Worm (Caenorhabditis elegans): Measurements from ENCODE around the gene K08C7.6.

Gene K08C7.6

ce11 chrIV:10638977-10639376, 46.7 kb downstream of the K08C7.6 start, which contains the start of gene F56C4.2:
Gene F56C4.2 (plus strand): TSS chrIV:10639277.
- no peak for TF ChIP-seq unc-62 (GFP tag; optimal IDR thresholded peaks at IDR 0.05)
- no peak for TF ChIP-seq skn-1 (tag; optimal IDR thresholded peaks at IDR 0.05)
- no peak for TF ChIP-seq fkh-2 (tag; optimal IDR thresholded peaks at IDR 0.05)
- no peak for TF ChIP-seq daf-12 (tag; optimal IDR thresholded peaks at IDR 0.05)
- TF ChIP-seq nfya-1 (tag; optimal IDR thresholded peaks at IDR 0.05; ENCODE audit: insufficient read depth), result no peak
- no peak for TF ChIP-seq hmg-11 (tag; optimal IDR thresholded peaks at IDR 0.05)
- TF ChIP-seq ztf-4 (tag; optimal IDR thresholded peaks at IDR 0.05), result no peak
- no peak for TF ChIP-seq elt-2 (tag; optimal IDR thresholded peaks at IDR 0.05)
- TF ChIP-seq mdl-1 (tag; optimal IDR thresholded peaks at IDR 0.05), result no peak
- TF ChIP-seq fos-1 (tag; optimal IDR thresholded peaks at IDR 0.05), result no peak
- TF ChIP-seq lin-39 (tag; optimal IDR thresholded peaks at IDR 0.05), result no peak
- no peak for TF ChIP-seq ceh-82 (tag; optimal IDR thresholded peaks at IDR 0.05)
- TF ChIP-seq mml-1 (tag; optimal IDR thresholded peaks at IDR 0.05), result no peak
- TF ChIP-seq elt-1 (tag; optimal IDR thresholded peaks at IDR 0.05), result no peak
- TF ChIP-seq unc-39 (tag; optimal IDR thresholded peaks at IDR 0.05), result no peak
- no peak for TF ChIP-seq R02D3.7 (tag; optimal IDR thresholded peaks at IDR 0.05)
- TF ChIP-seq nhr-23 (tag; optimal IDR thresholded peaks at IDR 0.05), result no peak
- no peak for TF ChIP-seq nhr-43 (tag; optimal IDR thresholded peaks at IDR 0.05; ENCODE audit: poor library complexity, severe bottlenecking)

ce11 chrIV:10636649-10637048, 49.0 kb downstream of the K08C7.6 start, which contains the start of gene F56C4.1:
Gene F56C4.1 (plus strand): TSS chrIV:10636949.
- TF ChIP-seq unc-62 (GFP tag; optimal IDR thresholded peaks at IDR 0.05) (no peak), daf-12 (tag; optimal IDR thresholded peaks at IDR 0.05) (no peak), egl-5 (tag; optimal IDR thresholded peaks at IDR 0.05) (no peak), ceh-28 (tag; optimal IDR thresholded peaks at IDR 0.05) (no peak), ama-1 (optimal IDR thresholded peaks at IDR 0.05) (no peak), eor-1 (tag; optimal IDR thresholded peaks at IDR 0.05) (no peak), nfya-1 (tag; optimal IDR thresholded peaks at IDR 0.05; ENCODE audit: insufficient read depth) (no peak), snpc-4 (tag; optimal IDR thresholded peaks at IDR 0.05) (no peak), mml-1 (tag; optimal IDR thresholded peaks at IDR 0.05) (no peak), elt-3 (tag; optimal IDR thresholded peaks at IDR 0.05) (no peak), nhr-11 (tag; optimal IDR thresholded peaks at IDR 0.05) (no peak), nhr-237 (tag; optimal IDR thresholded peaks at IDR 0.05) (no peak), fkh-2 (tag; optimal IDR thresholded peaks at IDR 0.05) (no peak), elt-1 (tag; optimal IDR thresholded peaks at IDR 0.05) (no peak)
